Fruit fly (Drosophila melanogaster): Measurements from ENCODE around the gene GILT2.
A peak's percentile ranks its signal among the peaks of the same experiment; 100 is the strongest.

GILT2 gene

DNA sequence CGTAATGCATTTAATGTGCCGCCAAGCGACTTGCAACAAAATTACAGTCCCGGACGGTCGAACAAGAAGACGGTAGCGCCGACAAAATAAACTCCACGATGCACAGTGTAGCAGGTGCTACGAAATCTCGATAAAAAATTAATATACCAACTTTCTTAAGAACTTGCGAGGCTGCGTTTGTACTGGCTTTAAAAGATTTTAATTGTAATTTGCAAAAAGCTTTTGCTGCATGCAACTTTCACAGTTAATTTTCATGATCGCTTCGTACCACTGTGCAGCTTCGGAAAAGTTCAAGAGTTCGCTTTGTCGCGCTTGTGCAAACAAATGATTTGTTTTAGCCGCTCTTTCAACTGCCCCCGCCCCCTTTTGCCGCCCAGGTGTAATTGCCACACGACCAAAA is 32.5 kb upstream of the GILT2 start (continued):
- TF ChIP-seq CG16863 (GFP tag; optimal IDR thresholded peaks at IDR 0.05) (peak; percentile 71), shn (GFP tag; optimal IDR thresholded peaks at IDR 0.05) (no peak), ci (GFP tag; IDR thresholded peaks at IDR 0.05) (peak; percentile 94), Six4 (GFP tag; optimal IDR thresholded peaks at IDR 0.05) (peak; percentile 64), Pdp1 (GFP tag; optimal IDR thresholded peaks at IDR 0.05) (peak; percentile 65 to 72), fru (optimal IDR thresholded peaks at IDR 0.05) (no peak), CG10209 (GFP tag; optimal IDR thresholded peaks at IDR 0.05) (peak; percentile 50), Deaf1 (tag; optimal IDR thresholded peaks at IDR 0.05) (peak; percentile 29), tx (GFP tag; optimal IDR thresholded peaks at IDR 0.05) (peak; percentile 62), CG7271 (tag; optimal IDR thresholded peaks at IDR 0.05) (no peak), CG3838 (GFP tag; optimal IDR thresholded peaks at IDR 0.05) (no peak), CG7372 (GFP tag; IDR thresholded peaks at IDR 0.05) (peak; percentile 50; the same call in 1 of the 2 replicates), CG8478 (optimal IDR thresholded peaks at IDR 0.05) (no peak), Mes4 (GFP tag; optimal IDR thresholded peaks at IDR 0.05) (peak; percentile 38), chm (GFP tag; IDR thresholded peaks at IDR 0.05) (peak; percentile 71; the same call in 1 of the 2 replicates), CG33557 (GFP tag; optimal IDR thresholded peaks at IDR 0.05) (no peak), insv (GFP tag; optimal IDR thresholded peaks at IDR 0.05) (no peak), CG11723 (GFP tag; optimal IDR thresholded peaks at IDR 0.05) (peak; percentile 48), E2f1 (GFP tag; IDR thresholded peaks at IDR 0.05) (peak; percentile 77), yki (optimal IDR thresholded peaks at IDR 0.05) (no peak), CG2875 (GFP tag; optimal IDR thresholded peaks at IDR 0.05) (peak; percentile 60), Gug (GFP tag; IDR thresholded peaks at IDR 0.05) (peak; percentile 71; the same call in 3 of the 4 replicates), prd (optimal IDR thresholded peaks at IDR 0.05) (no peak), prd (GFP tag; IDR thresholded peaks at IDR 0.05) (peak; percentile 84), eve (GFP tag; optimal IDR thresholded peaks at IDR 0.05) (peak in 1 of 2 experiments; percentile 85), CkIIα-i1 (GFP tag; IDR thresholded peaks at IDR 0.05) (no peak), ttk (GFP tag; IDR thresholded peaks at IDR 0.05) (peak; percentile 71), Ssrp (tag; optimal IDR thresholded peaks at IDR 0.05) (peak; percentile 64), CG15479 (GFP tag; optimal IDR thresholded peaks at IDR 0.05) (no peak), CG9215 (GFP tag; IDR thresholded peaks at IDR 0.05) (peak; percentile 52), Ets97D (GFP tag; optimal IDR thresholded peaks at IDR 0.05) (peak; percentile 29), stwl (tag; optimal IDR thresholded peaks at IDR 0.05) (no peak), Dp (GFP tag; optimal IDR thresholded peaks at IDR 0.05) (no peak), Poxn (GFP tag; IDR thresholded peaks at IDR 0.05) (no peak), ftz-f1 (GFP tag; optimal IDR thresholded peaks at IDR 0.05) (no peak), CG10267 (tag; optimal IDR thresholded peaks at IDR 0.05) (peak; percentile 54), nau (GFP tag; optimal IDR thresholded peaks at IDR 0.05) (peak; percentile 72), CG1602 (GFP tag; optimal IDR thresholded peaks at IDR 0.05) (peak; percentile 64), ro (GFP tag; IDR thresholded peaks at IDR 0.05) (peak; percentile 42; the same call in 1 of the 2 replicates), zfh1 (GFP tag; IDR thresholded peaks at IDR 0.05) (peak; percentile 84; the same call in 2 of the 3 replicates), dmrt11E (tag; optimal IDR thresholded peaks at IDR 0.05) (peak; percentile 61), Blimp-1 (GFP tag; optimal IDR thresholded peaks at IDR 0.05) (peak; percentile 79), gsb (GFP tag; IDR thresholded peaks at IDR 0.05) (no peak), p53 (GFP tag; optimal IDR thresholded peaks at IDR 0.05) (no peak), NK7.1 (GFP tag; optimal IDR thresholded peaks at IDR 0.05) (no peak), CG42726 (GFP tag; IDR thresholded peaks at IDR 0.05; ENCODE audit: partially characterized antibody) (no peak), CG3065 (GFP tag; optimal IDR thresholded peaks at IDR 0.05) (no peak), sisA (GFP tag; IDR thresholded peaks at IDR 0.05) (peak; percentile 84), vnd (GFP tag; IDR thresholded peaks at IDR 0.05; ENCODE audit: partially characterized antibody) (no peak), Dref (GFP tag; IDR thresholded peaks at IDR 0.05) (no peak), CG4617 (GFP tag; optimal IDR thresholded peaks at IDR 0.05; ENCODE audit: borderline replicate concordance) (no peak), Antp (GFP tag; optimal IDR thresholded peaks at IDR 0.05) (peak; percentile 69), grau (tag; optimal IDR thresholded peaks at IDR 0.05) (peak; percentile 61)
